Fruit fly (Drosophila melanogaster) whole organism, embryonic: ENCODE measurements around the gene dlg1.

ENCODE experiments used
- Antp ChIP-seq: fragments of 200-800 bp; sonication (Bioruptor generic); optimal IDR thresholded peaks from 3 replicates; lab custom pipeline; 2016; ENCODE audit warnings: missing biosample characterization, missing genetic modification characterization
- Atf-2 ChIP-seq: fragments of 200-800 bp; sonication (Bioruptor generic); optimal IDR thresholded peaks from 2 replicates; lab custom pipeline; 2016; ENCODE audit warnings: missing biosample characterization, missing genetic modification characterization
- Atf3 ChIP-seq: fragments of 200-800 bp; sonication (Bioruptor generic); optimal IDR thresholded peaks from 3 replicates; lab custom pipeline; 2016; ENCODE audit warnings: missing biosample characterization, missing genetic modification characterization
- CG10321 ChIP-seq: fragments of 200-800 bp; sonication (Bioruptor generic); IDR thresholded peaks from 2 replicates; pipeline ENCODE4 v1.3.6; 2022; ENCODE audit warnings: missing biosample characterization, missing genetic modification characterization
- CG10565 ChIP-seq: fragments of 200-800 bp; sonication (Bioruptor generic); optimal IDR thresholded peaks from 3 replicates; lab custom pipeline; 2016; ENCODE audit warnings: missing biosample characterization, mild to moderate bottlenecking, missing genetic modification characterization
- CG12769 ChIP-seq: fragments of 200-800 bp; sonication (Bioruptor generic); optimal IDR thresholded peaks from 2 replicates; lab custom pipeline; 2019; ENCODE audit warnings: missing biosample characterization, mild to moderate bottlenecking, missing genetic modification characterization, moderate library complexity
- CG12942 ChIP-seq: fragments of 200-800 bp; sonication (Bioruptor generic); optimal IDR thresholded peaks from 3 replicates; lab custom pipeline; 2016; ENCODE audit warnings: missing biosample characterization, missing genetic modification characterization
- CG15073 ChIP-seq: fragments of 200-800 bp; sonication (Bioruptor generic); optimal IDR thresholded peaks from 2 replicates; lab custom pipeline; 2016; ENCODE audit warnings: missing biosample characterization, missing genetic modification characterization
- CG15514 ChIP-seq: fragments of 200-800 bp; sonication (Bioruptor generic); optimal IDR thresholded peaks from 3 replicates; lab custom pipeline; 2017; ENCODE audit warnings: missing biosample characterization, missing genetic modification characterization, mild to moderate bottlenecking, moderate library complexity, missing genetic modification reagents
- CG15601 ChIP-seq: fragments of 200-800 bp; sonication (Bioruptor generic); optimal IDR thresholded peaks from 3 replicates; lab custom pipeline; 2019; ENCODE audit warnings: missing biosample characterization, mild to moderate bottlenecking, missing genetic modification characterization, moderate library complexity
- CG16815 ChIP-seq: fragments of 200-800 bp; sonication (Bioruptor generic); optimal IDR thresholded peaks from 3 replicates; lab custom pipeline; 2017; ENCODE audit warnings: missing biosample characterization, mild to moderate bottlenecking, missing genetic modification characterization
- CG17612 ChIP-seq: fragments of 200-800 bp; sonication (Bioruptor generic); IDR thresholded peaks from 2 replicates; pipeline ENCODE4 v1.3.6; 2022; ENCODE audit warnings: missing biosample characterization, missing genetic modification characterization
- CG4282 ChIP-seq: fragments of 200-800 bp; sonication (Bioruptor generic); optimal IDR thresholded peaks from 2 replicates; lab custom pipeline; 2016; ENCODE audit warnings: missing biosample characterization, missing genetic modification characterization
- CG7786 ChIP-seq: fragments of 200-800 bp; sonication (Bioruptor generic); optimal IDR thresholded peaks from 2 replicates; lab custom pipeline; 2016; ENCODE audit warnings: missing biosample characterization, missing genetic modification characterization
- CG7987 ChIP-seq: fragments of 200-800 bp; sonication (Bioruptor generic); optimal IDR thresholded peaks from 2 replicates; lab custom pipeline; 2018; ENCODE audit warnings: missing biosample characterization, mild to moderate bottlenecking, missing genetic modification characterization, moderate library complexity
- CG9797 ChIP-seq: fragments of 200-800 bp; sonication (Bioruptor generic); optimal IDR thresholded peaks from 3 replicates; lab custom pipeline; 2018; ENCODE audit warnings: missing biosample characterization, mild to moderate bottlenecking, missing genetic modification characterization
- CG9932 ChIP-seq: fragments of 200-800 bp; sonication (Bioruptor generic); IDR thresholded peaks from 2 replicates; pipeline ENCODE4 v1.3.6; 2022; ENCODE audit warnings: missing biosample characterization, missing genetic modification characterization
- Dip2 ChIP-seq: fragments of 200-800 bp; sonication (Bioruptor generic); IDR thresholded peaks from 2 replicates; pipeline ENCODE4 v1.3.6; 2022; ENCODE audit warnings: missing biosample characterization, missing genetic modification characterization
- E2f2 ChIP-seq: fragments of 200-800 bp; sonication (Bioruptor generic); IDR thresholded peaks from 2 replicates; pipeline ENCODE4 v1.3.6; 2022; ENCODE audit warnings: missing biosample characterization, missing genetic modification characterization
- ERR ChIP-seq: fragments of 200-800 bp; sonication (Bioruptor generic); optimal IDR thresholded peaks from 2 replicates; lab custom pipeline; 2016; ENCODE audit warnings: missing biosample characterization, missing genetic modification characterization
- GATAe ChIP-seq: fragments of 200-800 bp; sonication (Bioruptor generic); conservative IDR thresholded peaks from 2 replicates; pipeline ENCODE4 v1.3.6; 2022; ENCODE audit warnings: missing biosample characterization, missing genetic modification characterization
- Hey ChIP-seq: fragments of 200-800 bp; sonication (Bioruptor generic); optimal IDR thresholded peaks from 3 replicates; lab custom pipeline; 2018; ENCODE audit warnings: missing biosample characterization, mild to moderate bottlenecking, missing genetic modification characterization
- Hmx ChIP-seq: fragments of 200-800 bp; sonication (Bioruptor generic); optimal IDR thresholded peaks from 2 replicates; lab custom pipeline; 2016; ENCODE audit warnings: missing biosample characterization, missing genetic modification characterization
- Hsf ChIP-seq: fragments of 200-800 bp; sonication (Bioruptor generic); optimal IDR thresholded peaks from 3 replicates; lab custom pipeline; 2016; ENCODE audit warnings: missing biosample characterization, missing genetic modification characterization
- Kr ChIP-seq: fragments of 200-800 bp; sonication (Bioruptor generic); optimal IDR thresholded peaks from 2 replicates; lab custom pipeline; 2017; ENCODE audit warnings: missing biosample characterization, mild to moderate bottlenecking, missing genetic modification characterization
- Ravus ChIP-seq: fragments of 200-800 bp; sonication (Bioruptor generic); IDR thresholded peaks from 2 replicates; pipeline ENCODE4 v1.3.6; 2022; ENCODE audit warnings: missing biosample characterization, missing genetic modification characterization
- Rfx ChIP-seq: fragments of 200-800 bp; sonication (Bioruptor generic); IDR thresholded peaks from 2 replicates; pipeline ENCODE4 v1.3.6; 2022; ENCODE audit warnings: missing biosample characterization, missing genetic modification characterization
- bab2 ChIP-seq: fragments of 200-800 bp; sonication (Bioruptor generic); optimal IDR thresholded peaks from 2 replicates; lab custom pipeline; 2016; ENCODE audit warnings: missing biosample characterization, missing genetic modification characterization
- croc ChIP-seq: fragments of 200-800 bp; sonication (Bioruptor generic); conservative IDR thresholded peaks from 3 replicates; pipeline ENCODE4 v1.3.6; 2022; ENCODE audit warnings: missing biosample characterization, missing genetic modification characterization
- dimm ChIP-seq: fragments of 200-800 bp; sonication (Bioruptor generic); IDR thresholded peaks from 2 replicates; pipeline ENCODE4 v1.3.6; 2022; ENCODE audit warnings: missing biosample characterization, missing genetic modification characterization
- dm ChIP-seq: fragments of 200-800 bp; sonication (Bioruptor generic); optimal IDR thresholded peaks from 3 replicates; lab custom pipeline; 2016; ENCODE audit warnings: missing biosample characterization, missing genetic modification characterization
- dmrt99B ChIP-seq: fragments of 200-800 bp; sonication (Bioruptor generic); optimal IDR thresholded peaks from 2 replicates; lab custom pipeline; 2018; ENCODE audit warnings: missing biosample characterization, mild to moderate bottlenecking, missing genetic modification characterization, moderate library complexity
- emc ChIP-seq: fragments of 200-800 bp; sonication (Bioruptor generic); optimal IDR thresholded peaks from 2 replicates; lab custom pipeline; 2016; ENCODE audit warnings: missing biosample characterization, missing genetic modification characterization
- eve ChIP-seq, 2 experiments: fragments of >200 bp; optimal IDR thresholded peaks; 2 replicates each; lab custom pipeline; 2017; ENCODE audit warnings: missing biosample characterization in 2 of 2, missing genetic modification characterization in 2 of 2
- lbe ChIP-seq: fragments of 200-800 bp; sonication (Bioruptor generic); optimal IDR thresholded peaks from 2 replicates; lab custom pipeline; 2016; ENCODE audit warnings: missing biosample characterization, mild to moderate bottlenecking, missing genetic modification characterization
- lilli ChIP-seq: fragments of 200-800 bp; sonication (Bioruptor generic); optimal IDR thresholded peaks from 3 replicates; lab custom pipeline; 2016; ENCODE audit warnings: missing biosample characterization, missing genetic modification characterization
- maf-S ChIP-seq: fragments of 200-800 bp; sonication (Bioruptor generic); optimal IDR thresholded peaks from 2 replicates; lab custom pipeline; 2016; ENCODE audit warnings: missing biosample characterization, missing genetic modification characterization
- nau ChIP-seq: fragments of 200-800 bp; sonication (Bioruptor generic); optimal IDR thresholded peaks from 3 replicates; lab custom pipeline; 2017; ENCODE audit warnings: missing biosample characterization, mild to moderate bottlenecking, missing genetic modification characterization, missing genetic modification reagents
- nom ChIP-seq: fragments of 200-800 bp; sonication (Bioruptor generic); optimal IDR thresholded peaks from 2 replicates; lab custom pipeline; 2017; ENCODE audit warnings: missing biosample characterization, missing genetic modification characterization, mild to moderate bottlenecking, moderate library complexity, missing genetic modification reagents
- oc ChIP-seq: fragments of 200-800 bp; sonication (Bioruptor generic); optimal IDR thresholded peaks from 2 replicates; lab custom pipeline; 2018; ENCODE audit warnings: missing biosample characterization, mild to moderate bottlenecking, missing genetic modification characterization, moderate library complexity
- odd ChIP-seq: fragments of 200-800 bp; sonication (Bioruptor generic); optimal IDR thresholded peaks from 2 replicates; lab custom pipeline; 2017; ENCODE audit warnings: missing biosample characterization, mild to moderate bottlenecking, missing genetic modification characterization
- ranshi ChIP-seq: fragments of 200-800 bp; sonication (Bioruptor generic); IDR thresholded peaks from 2 replicates; pipeline ENCODE4 v1.3.6; 2022; ENCODE audit warnings: missing biosample characterization, missing genetic modification characterization
- ro ChIP-seq: fragments of 200-800 bp; sonication (Bioruptor generic); IDR thresholded peaks from 2 replicates; pipeline ENCODE4 v1.3.6; 2022; ENCODE audit warnings: missing biosample characterization, missing genetic modification characterization
- sna ChIP-seq: fragments of 200-800 bp; sonication (Bioruptor generic); IDR thresholded peaks from 2 replicates; pipeline ENCODE4 v1.3.6; 2022; ENCODE audit warnings: missing biosample characterization, missing genetic modification characterization; ENCODE audit not compliant: partially characterized antibody
- tll ChIP-seq, 2 experiments: fragments of 200-800 bp in 1 of 2; fragments of >200 bp in 1 of 2; sonication (Bioruptor generic) in 1 of 2; optimal IDR thresholded peaks; 2 replicates each; lab custom pipeline; 2017 to 2019; ENCODE audit warnings: missing biosample characterization in 2 of 2, missing genetic modification characterization in 2 of 2, mild to moderate bottlenecking in 1 of 2, moderate library complexity in 1 of 2
- trem ChIP-seq: fragments of 200-800 bp; optimal IDR thresholded peaks from 3 replicates; lab custom pipeline; 2019; ENCODE audit warnings: missing biosample characterization, mild to moderate bottlenecking, missing genetic modification characterization, moderate library complexity
- tx ChIP-seq: fragments of 200-800 bp; sonication (Bioruptor generic); optimal IDR thresholded peaks from 2 replicates; lab custom pipeline; 2016; ENCODE audit warnings: missing biosample characterization, missing genetic modification characterization
- wek ChIP-seq: fragments of 200-800 bp; sonication (Bioruptor generic); optimal IDR thresholded peaks from 3 replicates; lab custom pipeline; 2018; ENCODE audit warnings: missing biosample characterization, mild to moderate bottlenecking, missing genetic modification characterization, moderate library complexity
- wor ChIP-seq: fragments of 200-800 bp; sonication (Bioruptor generic); IDR thresholded peaks from 2 replicates; pipeline ENCODE4 v1.3.6; 2022; ENCODE audit warnings: missing biosample characterization, missing genetic modification characterization
- yki ChIP-seq: fragments of >200 bp; optimal IDR thresholded peaks from 3 replicates; lab custom pipeline; 2018
- zfh2 ChIP-seq: fragments of 200-800 bp; sonication (Bioruptor generic); optimal IDR thresholded peaks from 2 replicates; lab custom pipeline; 2016; ENCODE audit warnings: missing biosample characterization, missing genetic modification characterization

Gene dlg1

dm6 chrX:11423277-11423717, 53.8 kb downstream of the dlg1 start (continued):
- peak; percentile 53 for TF ChIP-seq trem (tag; lab: Kevin White, UChicago)
- TF ChIP-seq dm (GFP tag; lab: Kevin White, UChicago): peak; percentile 80
- TF ChIP-seq zfh2 (GFP tag; lab: Kevin White, UChicago): peak; percentile 87
- peak; percentile 41; the same call in 1 of the 3 replicates for TF ChIP-seq croc (GFP tag; lab: Robert Waterston, UW)
- TF ChIP-seq Atf-2 (GFP tag; lab: Kevin White, UChicago): peak; percentile 81
- no peak for TF ChIP-seq Dip2 (GFP tag; lab: Robert Waterston, UW)
- TF ChIP-seq Ravus (GFP tag; lab: Robert Waterston, UW): peak; percentile 62
- TF ChIP-seq dmrt99B (tag; lab: Kevin White, UChicago): peak; percentile 90
- TF ChIP-seq ERR (GFP tag; lab: Kevin White, UChicago): peak; percentile 90
- peak; percentile 38; the same call in 1 of the 2 replicates for TF ChIP-seq ro (GFP tag; lab: Robert Waterston, UW)
- TF ChIP-seq Kr (GFP tag; lab: Kevin White, UChicago): no peak
- TF ChIP-seq odd: peak; percentile 85
- TF ChIP-seq oc (tag; lab: Kevin White, UChicago): peak; percentile 63
- TF ChIP-seq CG7987: peak; percentile 74
- TF ChIP-seq tll (GFP tag; optimal IDR thresholded peaks at IDR 0.05; lab: Kevin White, UChicago): no peak
- TF ChIP-seq emc (GFP tag; lab: Kevin White, UChicago): peak; percentile 87
- TF ChIP-seq CG9797 (GFP tag; lab: Kevin White, UChicago): no peak
- TF ChIP-seq Hsf (GFP tag; lab: Kevin White, UChicago): peak; percentile 93
- TF ChIP-seq CG12942 (GFP tag; lab: Kevin White, UChicago): peak; percentile 86
- TF ChIP-seq GATAe (GFP tag; lab: Robert Waterston, UW): peak; percentile 61; the same call in 1 of the 2 replicates
- TF ChIP-seq bab2 (GFP tag; lab: Kevin White, UChicago): peak; percentile 86
- TF ChIP-seq maf-S (GFP tag; lab: Kevin White, UChicago): peak; percentile 86
- TF ChIP-seq lbe (GFP tag; lab: Kevin White, UChicago): peak; percentile 90
- peak; percentile 82 for TF ChIP-seq CG4282 (GFP tag; lab: Kevin White, UChicago)
- peak; percentile 64 for TF ChIP-seq CG16815
- peak; percentile 86 for TF ChIP-seq CG15514 (GFP tag; lab: Kevin White, UChicago)
- TF ChIP-seq CG15073 (GFP tag; lab: Kevin White, UChicago): peak; percentile 27
- TF ChIP-seq eve (GFP tag; optimal IDR thresholded peaks at IDR 0.05; lab: Kevin White, UChicago): peak in 1 of 2 experiments; percentile 94
- peak; percentile 75; the same call in 1 of the 2 replicates for TF ChIP-seq wor
- TF ChIP-seq Atf3 (GFP tag; lab: Kevin White, UChicago): peak; percentile 74
- peak; percentile 91 for TF ChIP-seq lilli
- peak; percentile 95 for TF ChIP-seq CG12769 (tag; lab: Kevin White, UChicago)
- peak; percentile 67 for TF ChIP-seq CG10321 (GFP tag; lab: Robert Waterston, UW)
- TF ChIP-seq Antp (GFP tag; lab: Kevin White, UChicago): peak; percentile 88
- TF ChIP-seq yki (lab: Kevin White, UChicago): no peak
- peak; percentile 85 for TF ChIP-seq nau (GFP tag; lab: Kevin White, UChicago)
- peak; percentile 95 for TF ChIP-seq Rfx
- no peak for TF ChIP-seq sna
- TF ChIP-seq dimm (GFP tag; lab: Robert Waterston, UW): peak; percentile 68
- peak; percentile 90 for TF ChIP-seq tx
- TF ChIP-seq CG17612 (GFP tag; lab: Robert Waterston, UW): peak; percentile 85
- peak; percentile 67 for TF ChIP-seq wek (GFP tag; lab: Kevin White, UChicago)
- peak; percentile 48 for TF ChIP-seq CG10565 (GFP tag; lab: Kevin White, UChicago)
- peak; percentile 18 for TF ChIP-seq Hmx (GFP tag; lab: Kevin White, UChicago)
- TF ChIP-seq Hey (tag; lab: Kevin White, UChicago): peak; percentile 58
- TF ChIP-seq nom (GFP tag; lab: Kevin White, UChicago): no peak
- TF ChIP-seq CG15601: peak; percentile 54
- TF ChIP-seq ranshi: peak; percentile 85
- peak; percentile 87 for TF ChIP-seq CG9932
- TF ChIP-seq CG7786: peak; percentile 92
- TF ChIP-seq E2f2 (GFP tag; lab: Robert Waterston, UW): peak; percentile 68
